Fruit fly (Drosophila melanogaster) whole organism, embryonic: ENCODE results near the gene mEFG1.

ENCODE experiments used
- Atf6 ChIP-seq: fragments of 200-800 bp; sonication (Bioruptor generic); IDR thresholded peaks from 2 replicates; pipeline ENCODE4 v1.3.6; 2022; ENCODE audit warnings: missing biosample characterization, missing genetic modification characterization
- Bdp1 ChIP-seq: fragments of 200-800 bp; sonication (Bioruptor generic); optimal IDR thresholded peaks from 3 replicates; lab custom pipeline; 2016; ENCODE audit warnings: missing biosample characterization, missing genetic modification characterization
- Bteb2 ChIP-seq: fragments of 200-800 bp; sonication (Bioruptor generic); optimal IDR thresholded peaks from 2 replicates; lab custom pipeline; 2016; ENCODE audit warnings: missing biosample characterization, missing genetic modification characterization
- CG10147 ChIP-seq: fragments of 200-800 bp; sonication (Bioruptor generic); optimal IDR thresholded peaks from 2 replicates; lab custom pipeline; 2019; ENCODE audit warnings: missing biosample characterization, mild to moderate bottlenecking, missing genetic modification characterization, moderate library complexity
- CG10267 ChIP-seq: fragments of 200-800 bp; sonication (Bioruptor generic); optimal IDR thresholded peaks from 2 replicates; lab custom pipeline; 2018; ENCODE audit warnings: missing biosample characterization, mild to moderate bottlenecking, missing genetic modification characterization, moderate library complexity
- CG10274 ChIP-seq: fragments of 200-800 bp; sonication (Bioruptor generic); optimal IDR thresholded peaks from 3 replicates; lab custom pipeline; 2017; ENCODE audit warnings: missing biosample characterization, mild to moderate bottlenecking, missing genetic modification characterization
- CG11085 ChIP-seq: fragments of 200-800 bp; sonication (Bioruptor generic); IDR thresholded peaks from 2 replicates; pipeline ENCODE4 v1.3.6; 2022; ENCODE audit warnings: missing biosample characterization, missing genetic modification characterization
- CG12236 ChIP-seq: fragments of 200-800 bp; sonication (Bioruptor generic); optimal IDR thresholded peaks from 2 replicates; lab custom pipeline; 2016; ENCODE audit warnings: missing biosample characterization, missing genetic modification characterization
- CG16779 ChIP-seq: fragments of 200-800 bp; sonication (Bioruptor generic); IDR thresholded peaks from 2 replicates; pipeline ENCODE4 v1.3.6; 2022; ENCODE audit warnings: missing biosample characterization, missing genetic modification characterization
- CG17328 ChIP-seq: fragments of 200-800 bp; sonication (Bioruptor generic); IDR thresholded peaks from 2 replicates; pipeline ENCODE4 v1.3.6; 2022; ENCODE audit warnings: missing biosample characterization, missing genetic modification characterization
- CG2202 ChIP-seq: fragments of 200-800 bp; sonication (Bioruptor generic); optimal IDR thresholded peaks from 2 replicates; lab custom pipeline; 2018; ENCODE audit warnings: missing biosample characterization, mild to moderate bottlenecking, missing genetic modification characterization
- CG30403 ChIP-seq: fragments of 200-800 bp; sonication (Bioruptor generic); optimal IDR thresholded peaks from 3 replicates; lab custom pipeline; 2016; ENCODE audit warnings: missing biosample characterization, missing genetic modification characterization
- CG34376 ChIP-seq: fragments of 200-800 bp; sonication (Bioruptor generic); optimal IDR thresholded peaks from 2 replicates; lab custom pipeline; 2018; ENCODE audit warnings: missing biosample characterization, mild to moderate bottlenecking, missing genetic modification characterization
- CG3726 ChIP-seq: fragments of 200-800 bp; sonication (Bioruptor generic); IDR thresholded peaks from 3 replicates; pipeline ENCODE4, ENCODE4 v1.3.6; 2022; ENCODE audit warnings: missing biosample characterization, missing genetic modification characterization
- CG3838 ChIP-seq: fragments of 200-800 bp; sonication (Bioruptor generic); optimal IDR thresholded peaks from 3 replicates; lab custom pipeline; 2016; ENCODE audit warnings: missing biosample characterization, missing genetic modification characterization
- CG4617 ChIP-seq: fragments of 200-800 bp; sonication (Bioruptor generic); optimal IDR thresholded peaks from 3 replicates; lab custom pipeline; 2016; ENCODE audit warnings: missing biosample characterization, missing genetic modification characterization, borderline replicate concordance
- CG6175 ChIP-seq: fragments of 200-800 bp; sonication (Bioruptor generic); IDR thresholded peaks from 3 replicates; pipeline ENCODE4 v1.3.6; 2022; ENCODE audit warnings: missing biosample characterization, missing genetic modification characterization
- CG6689 ChIP-seq: fragments of 200-800 bp; sonication (Bioruptor generic); IDR thresholded peaks from 2 replicates; pipeline ENCODE4 v1.3.6; 2022; ENCODE audit warnings: missing biosample characterization, missing genetic modification characterization
- CG6791 ChIP-seq: fragments of 200-800 bp; sonication (Bioruptor generic); IDR thresholded peaks from 3 replicates; pipeline ENCODE4 v1.3.6; 2022; ENCODE audit warnings: missing biosample characterization, missing genetic modification characterization; ENCODE audit not compliant: partially characterized antibody
- CG7357 ChIP-seq: fragments of 200-800 bp; sonication (Bioruptor generic); IDR thresholded peaks from 3 replicates; pipeline ENCODE4 v1.3.6; 2022; ENCODE audit warnings: missing biosample characterization, missing genetic modification characterization
- CG7963 ChIP-seq: fragments of 200-800 bp; sonication (Bioruptor generic); IDR thresholded peaks from 3 replicates; pipeline ENCODE4 v1.3.6; 2022; ENCODE audit warnings: missing biosample characterization, missing genetic modification characterization; ENCODE audit not compliant: partially characterized antibody
- CG8478 ChIP-seq: fragments of >200 bp; optimal IDR thresholded peaks from 2 replicates; lab custom pipeline; 2018
- CG9932 ChIP-seq: fragments of 200-800 bp; sonication (Bioruptor generic); IDR thresholded peaks from 2 replicates; pipeline ENCODE4 v1.3.6; 2022; ENCODE audit warnings: missing biosample characterization, missing genetic modification characterization
- Dll ChIP-seq: fragments of 200-800 bp; sonication (Bioruptor generic); IDR thresholded peaks from 4 replicates; pipeline ENCODE4 v1.3.6; 2022; ENCODE audit warnings: missing biosample characterization, missing genetic modification characterization; ENCODE audit not compliant: partially characterized antibody
- E2f1 ChIP-seq: fragments of 200-800 bp; sonication (Bioruptor generic); IDR thresholded peaks from 2 replicates; pipeline ENCODE4 v1.3.6; 2022; ENCODE audit warnings: missing biosample characterization, missing genetic modification characterization
- Fer3 ChIP-seq: fragments of 200-800 bp; sonication (Bioruptor generic); optimal IDR thresholded peaks from 2 replicates; lab custom pipeline; 2018; ENCODE audit warnings: missing biosample characterization, mild to moderate bottlenecking, missing genetic modification characterization, moderate library complexity
- Lpt ChIP-seq: fragments of >200 bp; optimal IDR thresholded peaks from 2 replicates; lab custom pipeline; 2018; ENCODE audit warnings: missing biosample characterization, missing genetic modification characterization
- MTF-1 ChIP-seq: fragments of 200-800 bp; sonication (Bioruptor generic); optimal IDR thresholded peaks from 2 replicates; lab custom pipeline; 2018; ENCODE audit warnings: missing biosample characterization, mild to moderate bottlenecking, missing genetic modification characterization, borderline replicate concordance
- NC2β ChIP-seq: fragments of 200-800 bp; sonication (Bioruptor generic); optimal IDR thresholded peaks from 2 replicates; lab custom pipeline; 2016; ENCODE audit warnings: missing biosample characterization, missing genetic modification characterization
- Pdp1 ChIP-seq, 2 experiments: fragments of 200-800 bp; sonication (Bioruptor generic); optimal IDR thresholded peaks; 3 replicates each; lab custom pipeline; 2016; ENCODE audit warnings: missing biosample characterization in 2 of 2, missing genetic modification characterization in 2 of 2, mild to moderate bottlenecking in 1 of 2, moderate library complexity in 1 of 2
- Ptx1 ChIP-seq: fragments of 200-800 bp; sonication (Bioruptor generic); IDR thresholded peaks from 2 replicates; pipeline ENCODE4 v1.3.6; 2022; ENCODE audit warnings: missing biosample characterization, missing genetic modification characterization
- Sin3A ChIP-seq: fragments of >200 bp; optimal IDR thresholded peaks from 2 replicates; lab custom pipeline; 2018
- Sox100B ChIP-seq: fragments of 200-800 bp; sonication (Bioruptor generic); optimal IDR thresholded peaks from 3 replicates; lab custom pipeline; 2018; ENCODE audit warnings: missing biosample characterization, mild to moderate bottlenecking, missing genetic modification characterization
- Trl ChIP-seq, 3 experiments: fragments of >200 bp in 2 of 3; fragments of 200-800 bp in 1 of 3; sonication (Bioruptor generic) in 1 of 3; optimal IDR thresholded peaks; 2 replicates in 1 of 3; 3 replicates in 2 of 3; lab custom pipeline; 2016 to 2017; ENCODE audit warnings: missing biosample characterization in 1 of 3, missing genetic modification characterization in 1 of 3
- al ChIP-seq: fragments of 200-800 bp; sonication (Bioruptor generic); IDR thresholded peaks from 2 replicates; pipeline ENCODE4 v1.3.6; 2022; ENCODE audit warnings: missing biosample characterization, missing genetic modification characterization
- bigmax ChIP-seq: fragments of 200-800 bp; sonication (Bioruptor generic); optimal IDR thresholded peaks from 2 replicates; lab custom pipeline; 2018; ENCODE audit warnings: missing biosample characterization, mild to moderate bottlenecking, missing genetic modification characterization
- chn ChIP-seq: fragments of 200-800 bp; sonication (Bioruptor generic); optimal IDR thresholded peaks from 2 replicates; lab custom pipeline; 2016; ENCODE audit warnings: missing biosample characterization, missing genetic modification characterization
- ci ChIP-seq: fragments of 200-800 bp; sonication (Bioruptor generic); IDR thresholded peaks from 3 replicates; pipeline ENCODE4 v1.3.6; 2022; ENCODE audit warnings: missing biosample characterization, missing genetic modification characterization
- dimm ChIP-seq: fragments of 200-800 bp; sonication (Bioruptor generic); IDR thresholded peaks from 2 replicates; pipeline ENCODE4 v1.3.6; 2022; ENCODE audit warnings: missing biosample characterization, missing genetic modification characterization
- en ChIP-seq: fragments of 200-800 bp; sonication (Bioruptor generic); optimal IDR thresholded peaks from 2 replicates; lab custom pipeline; 2016; ENCODE audit warnings: missing biosample characterization, missing genetic modification characterization
- esg ChIP-seq: fragments of 200-800 bp; sonication (Bioruptor generic); conservative IDR thresholded peaks from 2 replicates; pipeline ENCODE4 v1.3.6; 2022; ENCODE audit warnings: missing biosample characterization, missing genetic modification characterization
- ftz-f1 ChIP-seq: fragments of 200-800 bp; sonication (Bioruptor generic); optimal IDR thresholded peaks from 2 replicates; lab custom pipeline; 2016; ENCODE audit warnings: missing biosample characterization, missing genetic modification characterization
- gcm ChIP-seq: fragments of 200-800 bp; sonication (Bioruptor generic); optimal IDR thresholded peaks from 2 replicates; lab custom pipeline; 2019; ENCODE audit warnings: missing biosample characterization, mild to moderate bottlenecking, missing genetic modification characterization, moderate library complexity
- kah ChIP-seq: fragments of 200-800 bp; sonication (Bioruptor generic); optimal IDR thresholded peaks from 2 replicates; lab custom pipeline; 2018; ENCODE audit warnings: missing biosample characterization, mild to moderate bottlenecking, missing genetic modification characterization
- kay ChIP-seq: fragments of 200-800 bp; sonication (Bioruptor generic); optimal IDR thresholded peaks from 2 replicates; lab custom pipeline; 2016; ENCODE audit warnings: missing biosample characterization, missing genetic modification characterization
- klu ChIP-seq: fragments of 200-800 bp; sonication (Bioruptor generic); IDR thresholded peaks from 2 replicates; pipeline ENCODE4 v1.3.6; 2022; ENCODE audit warnings: missing biosample characterization, missing genetic modification characterization
- lmd ChIP-seq: fragments of 200-800 bp; sonication (Bioruptor generic); IDR thresholded peaks from 2 replicates; pipeline ENCODE4 v1.3.6; 2022; ENCODE audit warnings: missing biosample characterization, missing genetic modification characterization
- mam ChIP-seq: fragments of 200-800 bp; sonication (Bioruptor generic); optimal IDR thresholded peaks from 3 replicates; lab custom pipeline; 2016; ENCODE audit warnings: missing biosample characterization, missing genetic modification characterization
- mirr ChIP-seq: fragments of 200-800 bp; sonication (Bioruptor generic); optimal IDR thresholded peaks from 3 replicates; lab custom pipeline; 2018; ENCODE audit warnings: missing biosample characterization, mild to moderate bottlenecking, missing genetic modification characterization
- org-1 ChIP-seq: fragments of 200-800 bp; sonication (Bioruptor generic); optimal IDR thresholded peaks from 2 replicates; lab custom pipeline; 2017; ENCODE audit warnings: missing biosample characterization, missing genetic modification characterization
- pita ChIP-seq: fragments of 200-800 bp; sonication (Bioruptor generic); optimal IDR thresholded peaks from 2 replicates; lab custom pipeline; 2017; ENCODE audit warnings: missing biosample characterization, mild to moderate bottlenecking, missing genetic modification characterization
- rib ChIP-seq: fragments of 200-800 bp; sonication (Bioruptor generic); IDR thresholded peaks from 2 replicates; pipeline ENCODE4 v1.3.6; 2022; ENCODE audit warnings: missing biosample characterization, missing genetic modification characterization

Gene mEFG1

dm6 chr2L:7188530-7188996 lies 34.3 kb downstream of the mEFG1 start (continued):
- peak; percentile 94 for TF ChIP-seq CG6175 (GFP tag; lab: Robert Waterston, UW)
- TF ChIP-seq CG10147, result peak; percentile 97
- peak; percentile 98 for TF ChIP-seq CG34376
- no peak for TF ChIP-seq pita (GFP tag; lab: Kevin White, UChicago)
- peak; percentile 97 for TF ChIP-seq CG3726 (GFP tag; lab: Robert Waterston, UW)
- TF ChIP-seq CG9932 (GFP tag; lab: Robert Waterston, UW), result peak; percentile 97
- peak; percentile 94 for TF ChIP-seq CG10267 (tag; lab: Kevin White, UChicago)
- TF ChIP-seq Dll (GFP tag; lab: Robert Waterston, UW), result no peak
- peak; percentile 87 for TF ChIP-seq en (GFP tag; lab: Kevin White, UChicago)
- no peak for TF ChIP-seq Sin3A
- peak; percentile 99 for TF ChIP-seq Ptx1 (GFP tag; lab: Robert Waterston, UW)
- peak; percentile 98 for TF ChIP-seq ci
- TF ChIP-seq esg (GFP tag; lab: Robert Waterston, UW), result peak; percentile 98
- TF ChIP-seq CG7357, result peak; percentile 94
- peak; percentile 96 for TF ChIP-seq NC2β (GFP tag; lab: Kevin White, UChicago)
- peak; percentile 94 for TF ChIP-seq rib (GFP tag; lab: Robert Waterston, UW)
- peak; percentile 99 for TF ChIP-seq lmd
- peak; percentile 82 for TF ChIP-seq MTF-1 (GFP tag; lab: Kevin White, UChicago)
- TF ChIP-seq CG16779 (GFP tag; lab: Robert Waterston, UW), result peak; percentile 93
- TF ChIP-seq kay (GFP tag; lab: Kevin White, UChicago), result peak; percentile 96
- TF ChIP-seq gcm (GFP tag; lab: Kevin White, UChicago), result peak; percentile 98
- peak; percentile 98 for TF ChIP-seq CG6689 (GFP tag; lab: Robert Waterston, UW)
- peak; percentile 94 for TF ChIP-seq Pdp1 (GFP tag; optimal IDR thresholded peaks at IDR 0.05; lab: Kevin White, UChicago)
- TF ChIP-seq E2f1, result peak; percentile 98
- peak; percentile 94 for TF ChIP-seq kah (GFP tag; lab: Kevin White, UChicago)
- TF ChIP-seq org-1 (GFP tag; lab: Kevin White, UChicago), result peak; percentile 99
- peak; percentile 98 for TF ChIP-seq Sox100B (GFP tag; lab: Kevin White, UChicago)
- peak; percentile 98 for TF ChIP-seq mam (GFP tag; lab: Kevin White, UChicago)
- TF ChIP-seq Atf6 (GFP tag; lab: Robert Waterston, UW), result peak; percentile 98
- no peak for TF ChIP-seq CG8478 (lab: Kevin White, UChicago)
- peak; percentile 97 for TF ChIP-seq al (GFP tag; lab: Robert Waterston, UW)
- peak; percentile 90 for TF ChIP-seq CG10274
- peak; percentile 93 for TF ChIP-seq CG3838 (GFP tag; lab: Kevin White, UChicago)
- TF ChIP-seq CG7963, result no peak
- TF ChIP-seq ftz-f1 (GFP tag; lab: Kevin White, UChicago), result peak; percentile 88
- TF ChIP-seq Bdp1 (GFP tag; lab: Kevin White, UChicago), result peak; percentile 89
- TF ChIP-seq Fer3 (tag; lab: Kevin White, UChicago), result peak; percentile 97
- TF ChIP-seq chn (GFP tag; lab: Kevin White, UChicago), result peak; percentile 97
- TF ChIP-seq CG6791 (GFP tag; lab: Robert Waterston, UW), result no peak
- no peak for TF ChIP-seq Lpt (GFP tag; lab: Kevin White, UChicago)
- peak; percentile 97 for TF ChIP-seq klu
- TF ChIP-seq CG30403 (GFP tag; lab: Kevin White, UChicago), result peak; percentile 99
- peak; percentile 96 for TF ChIP-seq CG2202 (tag; lab: Kevin White, UChicago)
- peak; percentile 91 for TF ChIP-seq dimm (GFP tag; lab: Robert Waterston, UW)
- peak; percentile 96 for TF ChIP-seq CG11085 (GFP tag; lab: Robert Waterston, UW)
- peak; percentile 55 for TF ChIP-seq bigmax (GFP tag; lab: Kevin White, UChicago)
- TF ChIP-seq Bteb2 (GFP tag; lab: Kevin White, UChicago), result peak; percentile 94
- peak; percentile 83 to 88 for TF ChIP-seq Trl (optimal IDR thresholded peaks at IDR 0.05; lab: Kevin White, UChicago)
- TF ChIP-seq Trl (GFP tag; optimal IDR thresholded peaks at IDR 0.05; lab: Kevin White, UChicago), result peak; percentile 92
- TF ChIP-seq CG12236 (GFP tag; lab: Kevin White, UChicago), result peak; percentile 91
- peak; percentile 95 for TF ChIP-seq CG4617
- TF ChIP-seq mirr, result peak; percentile 92
- peak; percentile 97 for TF ChIP-seq CG17328 (GFP tag; lab: Robert Waterston, UW)
